Fruit fly (Drosophila melanogaster): Measurements from ENCODE around the gene RpL30.

Gene RpL30

dm6 chr2L:19034213-19034929 lies 25.3 kb upstream of the RpL30 start, which contains the start of the genes mib2 and CG31800 (continued):
- TF ChIP-seq Hey (tag; optimal IDR thresholded peaks at IDR 0.05) (no peak), so (GFP tag; IDR thresholded peaks at IDR 0.05) (no peak), CG7963 (GFP tag; IDR thresholded peaks at IDR 0.05; ENCODE audit: partially characterized antibody) (peak; percentile 86), CG12942 (GFP tag; optimal IDR thresholded peaks at IDR 0.05) (no peak), Sox100B (GFP tag; optimal IDR thresholded peaks at IDR 0.05) (no peak), CG31224 (GFP tag; IDR thresholded peaks at IDR 0.05) (no peak), CHES-1-like (GFP tag; optimal IDR thresholded peaks at IDR 0.05) (no peak), CG16815 (GFP tag; optimal IDR thresholded peaks at IDR 0.05) (no peak), CG17829 (tag; optimal IDR thresholded peaks at IDR 0.05) (peak; percentile 35), Nf-YC (tag; optimal IDR thresholded peaks at IDR 0.05) (no peak), Gug (GFP tag; IDR thresholded peaks at IDR 0.05) (no peak), Trl (optimal IDR thresholded peaks at IDR 0.05) (no peak), Trl (GFP tag; optimal IDR thresholded peaks at IDR 0.05) (no peak), CG31365 (tag; optimal IDR thresholded peaks at IDR 0.05) (no peak), Med (GFP tag) (peak; percentile 80), tll (GFP tag; optimal IDR thresholded peaks at IDR 0.05) (no peak), E2f1 (GFP tag; IDR thresholded peaks at IDR 0.05) (no peak), CG1603 (tag; optimal IDR thresholded peaks at IDR 0.05) (peak; percentile 50), nmo (GFP tag; optimal IDR thresholded peaks at IDR 0.05) (peak; percentile 20), tup (GFP tag; optimal IDR thresholded peaks at IDR 0.05) (no peak), kay (GFP tag; optimal IDR thresholded peaks at IDR 0.05) (no peak), Six4 (GFP tag; optimal IDR thresholded peaks at IDR 0.05) (no peak), CG3838 (GFP tag; optimal IDR thresholded peaks at IDR 0.05) (no peak), CG4730 (GFP tag; IDR thresholded peaks at IDR 0.05) (no peak), HHEX (GFP tag; optimal IDR thresholded peaks at IDR 0.05) (no peak), Side (GFP tag; optimal IDR thresholded peaks at IDR 0.05) (no peak), Stat92E (GFP tag; optimal IDR thresholded peaks at IDR 0.05) (no peak), pros (GFP tag; optimal IDR thresholded peaks at IDR 0.05) (no peak), CG17385 (GFP tag; optimal IDR thresholded peaks at IDR 0.05) (peak; percentile 95), CG7987 (GFP tag; optimal IDR thresholded peaks at IDR 0.05) (peak; percentile 15), CG13287 (GFP tag; IDR thresholded peaks at IDR 0.05; ENCODE audit: partially characterized antibody) (peak; percentile 78), CG11456 (GFP tag; IDR thresholded peaks at IDR 0.05) (no peak), jigr1 (GFP tag; IDR thresholded peaks at IDR 0.05) (no peak; the same call in 2 of the 3 replicates), lov (optimal IDR thresholded peaks at IDR 0.05) (no peak), lov (GFP tag; IDR thresholded peaks at IDR 0.05) (no peak), wor (GFP tag; IDR thresholded peaks at IDR 0.05) (no peak), Eip74EF (GFP tag; optimal IDR thresholded peaks at IDR 0.05) (no peak), yki (optimal IDR thresholded peaks at IDR 0.05) (no peak), HLH4C (GFP tag; IDR thresholded peaks at IDR 0.05; ENCODE audit: partially characterized antibody) (peak; percentile 89), Doc3 (GFP tag; IDR thresholded peaks at IDR 0.05; ENCODE audit: partially characterized antibody) (peak; percentile 76; the same call in 2 of the 3 replicates), ewg (GFP tag; optimal IDR thresholded peaks at IDR 0.05) (peak; percentile 73), H2.0 (GFP tag; IDR thresholded peaks at IDR 0.05) (no peak), abd-A (tag; optimal IDR thresholded peaks at IDR 0.05) (peak; percentile 74), CG9797 (GFP tag; optimal IDR thresholded peaks at IDR 0.05) (no peak), CG13624 (GFP tag; optimal IDR thresholded peaks at IDR 0.05) (no peak), inv (GFP tag; IDR thresholded peaks at IDR 0.05; ENCODE audit: partially characterized antibody) (peak; percentile 75), CG15696 (tag; optimal IDR thresholded peaks at IDR 0.05) (no peak), mld (GFP tag; IDR thresholded peaks at IDR 0.05; ENCODE audit: partially characterized antibody) (peak; percentile 84), CG10147 (GFP tag; optimal IDR thresholded peaks at IDR 0.05) (peak; percentile 32)

Measured in whole organism, embryonic.